Worm (Caenorhabditis elegans) whole organism, young adult: ENCODE results near the gene Y24D9B.1.

Experiments
- T07F8.4 ChIP-seq: sonication (generic microtip); optimal IDR thresholded peaks from 2 replicates; lab custom pipeline; 2016; ENCODE audit warnings: mild to moderate bottlenecking, missing genetic modification characterization, moderate library complexity, missing compliant biosample characterization
- ekl-4 ChIP-seq: fragments of 200-800 bp; sonication (Bioruptor generic); IDR thresholded peaks from 2 replicates; pipeline ENCODE4 v1.3.6; 2022; ENCODE audit warnings: missing genetic modification reagents, missing genetic modification characterization, missing compliant biosample characterization
- lin-35 ChIP-seq, 3 experiments: fragments of 150-350 bp in 2 of 3; sonication (generic microtip) in 1 of 3; optimal IDR thresholded peaks; 2 replicates each; lab custom pipeline; 2014 to 2018; ENCODE audit warnings: missing biosample characterization in 3 of 3, missing genetic modification characterization in 3 of 3, missing genetic modification reagents in 3 of 3
- mcd-1 ChIP-seq: fragments of 200-800 bp; sonication (Bioruptor generic); IDR thresholded peaks from 2 replicates; pipeline ENCODE4 v1.3.6; 2022; ENCODE audit warnings: missing genetic modification reagents, missing genetic modification characterization, missing compliant biosample characterization
- nfyb-1 ChIP-seq: fragments of 200-800 bp; sonication (Bioruptor generic); IDR thresholded peaks from 2 replicates; pipeline ENCODE4 v1.3.6; 2022; ENCODE audit warnings: missing genetic modification reagents, missing genetic modification characterization, missing compliant biosample characterization
- nhr-27 ChIP-seq: fragments of 200-800 bp; sonication (Bioruptor generic); optimal IDR thresholded peaks from 2 replicates; lab custom pipeline; 2018; ENCODE audit warnings: mild to moderate bottlenecking, missing genetic modification characterization, moderate library complexity, missing compliant biosample characterization
- rcor-1 ChIP-seq: fragments of 200-800 bp; sonication (Bioruptor generic); IDR thresholded peaks from 2 replicates; pipeline ENCODE4 v1.3.6; 2022; ENCODE audit warnings: missing genetic modification reagents, missing genetic modification characterization, missing compliant biosample characterization

ce11 chrIV:4319473-4319872 is 2.3 kb downstream of the Y24D9B.1 start:
- TF ChIP-seq T07F8.4 (tag; lab: Kevin White, UChicago), result no peak
- no peak for TF ChIP-seq nhr-27 (tag; lab: Kevin White, UChicago)
- TF ChIP-seq mcd-1 (GFP tag; lab: Robert Waterston, UW), result no peak
- no peak for TF ChIP-seq ekl-4 (GFP tag; lab: Robert Waterston, UW)
- no peak for TF ChIP-seq lin-35 (GFP tag; optimal IDR thresholded peaks at IDR 0.05; lab: Kevin White, UChicago)
- no peak for TF ChIP-seq nfyb-1 (GFP tag; lab: Robert Waterston, UW)
- TF ChIP-seq rcor-1, result no peak
